Worm (Caenorhabditis elegans): ENCODE results near the gene baz-2.

Gene baz-2

ce11 chrIII:7665928-7666327, 10.1 kb upstream of the baz-2 start:
- TF ChIP-seq aly-2 (tag; optimal IDR thresholded peaks at IDR 0.05), result no peak
- no peak for TF ChIP-seq efl-1 (optimal IDR thresholded peaks at IDR 0.05)
- TF ChIP-seq efl-1 (GFP tag; optimal IDR thresholded peaks at IDR 0.05 in 1 of 2), result peak in 1 of 2 experiments; percentile 84
- TF ChIP-seq nhr-85 (tag), result no peak

- TF ChIP-seq elt-2 (tag; optimal IDR thresholded peaks at IDR 0.05), result no peak
- TF ChIP-seq dsc-1 (tag; optimal IDR thresholded peaks at IDR 0.05), result no peak
- TF ChIP-seq sox-4 (tag; optimal IDR thresholded peaks at IDR 0.05), result no peak
- no peak for TF ChIP-seq lsy-2 (tag; optimal IDR thresholded peaks at IDR 0.05)
- no peak for TF ChIP-seq ces-1 (GFP tag; optimal IDR thresholded peaks at IDR 0.05)
- TF ChIP-seq pax-3 (tag; optimal IDR thresholded peaks at IDR 0.05), result no peak
- TF ChIP-seq C16A3.4 (tag; optimal IDR thresholded peaks at IDR 0.05), result no peak
- TF ChIP-seq efl-1 (optimal IDR thresholded peaks at IDR 0.05), result no peak
- no peak for TF ChIP-seq efl-1 (GFP tag; optimal IDR thresholded peaks at IDR 0.05 in 1 of 2)
- no peak for TF ChIP-seq ets-5 (GFP tag; IDR thresholded peaks at IDR 0.05)
- TF ChIP-seq mep-1 (tag; optimal IDR thresholded peaks at IDR 0.05), result no peak
- TF ChIP-seq nhr-85 (tag), result no peak
- TF ChIP-seq nhr-11 (tag; optimal IDR thresholded peaks at IDR 0.05), result no peak
- no peak for TF ChIP-seq lin-13 (GFP tag; optimal IDR thresholded peaks at IDR 0.05)
- no peak for TF ChIP-seq lin-14 (GFP tag; optimal IDR thresholded peaks at IDR 0.05)
- TF ChIP-seq sptf-1 (tag; optimal IDR thresholded peaks at IDR 0.05), result no peak
- no peak for TF ChIP-seq ceh-8 (GFP tag; optimal IDR thresholded peaks at IDR 0.05)
- no peak for TF ChIP-seq nhr-237 (tag; optimal IDR thresholded peaks at IDR 0.05)
- TF ChIP-seq nhr-47 (tag; optimal IDR thresholded peaks at IDR 0.05), result no peak
These were observed 6.1 kb upstream of the baz-2 start, which contains the start of gene lido-18 for ce11 chrIII:7661978-7662377. Gene lido-18 (plus strand): TSS chrIII:7662278.

DNA sequence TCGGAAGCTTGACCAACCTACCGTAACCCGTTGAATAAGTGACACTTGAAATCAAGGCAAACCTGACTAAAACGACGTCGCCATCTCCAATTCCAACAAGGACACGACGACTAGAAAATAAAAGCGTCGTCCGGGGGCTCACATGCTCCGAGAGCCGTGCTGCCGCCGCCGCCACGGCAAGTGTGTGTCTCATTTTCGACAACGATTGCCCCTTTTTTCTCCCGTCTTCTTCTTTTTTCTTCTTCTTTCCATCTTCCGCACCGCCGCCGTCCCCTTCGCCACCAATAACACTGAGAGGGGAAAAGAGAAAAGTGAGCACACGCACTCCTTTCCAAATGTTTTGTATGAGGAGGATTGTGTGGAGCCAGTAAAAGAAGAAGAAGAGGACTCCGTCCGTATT, 5.3 kb upstream of the baz-2 start:
- TF ChIP-seq nhr-84 (tag; optimal IDR thresholded peaks at IDR 0.05) (no peak), fkh-8 (tag; optimal IDR thresholded peaks at IDR 0.05) (no peak), efl-1 (optimal IDR thresholded peaks at IDR 0.05) (no peak), efl-1 (GFP tag; optimal IDR thresholded peaks at IDR 0.05 in 1 of 2) (peak in 1 of 2 experiments; percentile 22)

DNA sequence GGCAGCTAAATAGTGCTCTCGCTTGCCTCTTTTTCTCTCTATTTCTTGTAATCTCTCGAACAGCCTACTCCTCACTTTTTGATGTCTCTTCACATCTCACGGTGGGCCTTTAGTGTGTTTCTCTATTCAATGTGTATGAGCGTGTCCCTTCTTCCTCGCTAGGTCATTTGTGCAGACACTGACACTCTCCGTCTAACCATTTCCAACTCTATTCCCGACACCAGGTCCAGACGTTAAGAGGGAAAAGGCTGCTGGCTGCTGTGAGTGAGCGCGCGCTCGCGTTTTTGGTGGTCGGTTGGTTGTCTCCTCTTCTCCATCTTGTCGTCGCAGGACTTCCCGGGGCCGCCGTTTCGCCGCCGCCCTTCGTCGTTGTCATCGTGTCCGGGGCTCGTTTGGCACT, 3.6 kb upstream of the baz-2 start:
- TF ChIP-seq egl-13 (tag; optimal IDR thresholded peaks at IDR 0.05), result peak; percentile 23
- TF ChIP-seq nhr-71 (tag; optimal IDR thresholded peaks at IDR 0.05), result peak; percentile 60
- TF ChIP-seq nhr-20 (tag; optimal IDR thresholded peaks at IDR 0.05), result peak; percentile 14
- TF ChIP-seq ztf-11 (tag; optimal IDR thresholded peaks at IDR 0.05), result peak in 1 of 2 experiments; percentile 28
- no peak for TF ChIP-seq blmp-1 (tag; optimal IDR thresholded peaks at IDR 0.05)
- TF ChIP-seq nhr-77 (tag; optimal IDR thresholded peaks at IDR 0.05), result no peak
- TF ChIP-seq dsc-1 (tag; optimal IDR thresholded peaks at IDR 0.05), result peak; percentile 36
- TF ChIP-seq snu-23 (GFP tag; optimal IDR thresholded peaks at IDR 0.05), result peak; percentile 61
- no peak for TF ChIP-seq C04F5.9 (tag; optimal IDR thresholded peaks at IDR 0.05)
- TF ChIP-seq dpl-1 (GFP tag; optimal IDR thresholded peaks at IDR 0.05), result peak in 1 of 3 experiments; percentile 40
- TF ChIP-seq ceh-82 (tag; optimal IDR thresholded peaks at IDR 0.05), result peak in 2 of 3 experiments; percentile 31 to 64
- no peak for TF ChIP-seq pag-3 (tag; optimal IDR thresholded peaks at IDR 0.05; ENCODE audit: borderline replicate concordance, insufficient read depth)
- peak; percentile 35 to 46 for TF ChIP-seq efl-1 (optimal IDR thresholded peaks at IDR 0.05)
- TF ChIP-seq efl-1 (GFP tag; optimal IDR thresholded peaks at IDR 0.05 in 1 of 2), result no peak
- TF ChIP-seq ceh-8 (GFP tag; optimal IDR thresholded peaks at IDR 0.05), result peak; percentile 38
- peak; percentile 32 for TF ChIP-seq unc-86 (tag; optimal IDR thresholded peaks at IDR 0.05)
- no peak for TF ChIP-seq hlh-4 (tag; optimal IDR thresholded peaks at IDR 0.05)
- peak; percentile 61 for TF ChIP-seq rnt-1 (tag; optimal IDR thresholded peaks at IDR 0.05)
- peak in 1 of 2 experiments; percentile 61 for TF ChIP-seq lin-35 (GFP tag; optimal IDR thresholded peaks at IDR 0.05)
- no peak for TF ChIP-seq unc-62 (GFP tag; optimal IDR thresholded peaks at IDR 0.05)
- TF ChIP-seq fkh-10 (GFP tag; optimal IDR thresholded peaks at IDR 0.05), result peak; percentile 47
- TF ChIP-seq tbx-2 (tag; optimal IDR thresholded peaks at IDR 0.05), result peak; percentile 47
- TF ChIP-seq xbp-1 (tag; optimal IDR thresholded peaks at IDR 0.05), result peak; percentile 21
- peak; percentile 38 for TF ChIP-seq swsn-7 (tag; optimal IDR thresholded peaks at IDR 0.05)
- TF ChIP-seq nhr-19 (GFP tag; conservative IDR thresholded peaks at IDR 0.05), result peak; percentile 25; the same call in 1 of the 2 replicates
- TF ChIP-seq lin-14 (GFP tag; optimal IDR thresholded peaks at IDR 0.05), result peak; percentile 94
- peak; percentile 27 for TF ChIP-seq unc-130 (tag; optimal IDR thresholded peaks at IDR 0.05)
- TF ChIP-seq mep-1 (tag; optimal IDR thresholded peaks at IDR 0.05), result peak; percentile 81
- peak; percentile 58 for TF ChIP-seq C16A3.4 (tag; optimal IDR thresholded peaks at IDR 0.05)
- TF ChIP-seq nhr-237 (tag; optimal IDR thresholded peaks at IDR 0.05), result no peak
- peak in 1 of 2 experiments; percentile 57 for TF ChIP-seq mdl-1 (tag; optimal IDR thresholded peaks at IDR 0.05)
- no peak for TF ChIP-seq sox-4 (tag; optimal IDR thresholded peaks at IDR 0.05)
- peak; percentile 15; the same call in 1 of the 2 replicates for TF ChIP-seq isw-1 (GFP tag; IDR thresholded peaks at IDR 0.05)
- peak; percentile 75 for TF ChIP-seq fkh-8 (tag; optimal IDR thresholded peaks at IDR 0.05)

Data from whole organism, L1 larva.